Comparison of ENCODE assay signal across 1 fruit fly cellular context in the genomic region with DNA sequence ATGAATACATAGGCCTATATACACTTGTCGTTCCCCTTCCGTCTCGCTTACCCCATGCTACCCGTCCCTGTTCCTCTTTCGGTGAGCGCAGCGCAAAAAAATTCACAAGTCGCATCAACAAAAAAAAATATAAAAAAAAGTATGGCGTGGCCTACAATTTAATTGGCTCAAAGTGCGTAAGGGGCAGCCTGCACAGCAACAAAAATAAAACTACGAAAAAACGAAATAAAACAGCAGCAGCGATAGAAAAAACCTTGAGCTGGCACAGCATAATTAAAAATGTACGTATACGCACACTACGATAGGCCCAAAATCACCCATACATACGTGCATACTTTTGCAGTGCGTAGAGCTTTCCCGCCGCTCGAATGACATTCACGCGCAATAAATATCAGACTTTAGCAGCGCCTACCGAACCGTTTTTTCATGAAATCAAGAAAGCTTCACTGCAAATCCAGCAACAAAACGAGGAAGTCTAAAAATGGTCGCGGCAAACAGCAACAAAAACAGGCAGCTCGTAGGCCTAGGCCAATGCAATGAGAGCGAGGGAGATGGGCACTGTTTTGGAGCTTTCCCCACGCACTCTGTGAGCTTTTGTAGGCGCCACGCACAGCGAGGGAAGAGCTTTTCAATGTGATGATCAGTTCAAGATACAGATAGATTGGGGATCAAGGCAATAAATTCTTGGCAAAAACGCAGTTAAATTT.
TF ChIP-seq lines count a peak whose summit lies in the region.

No protein-coding gene starts in this region.

TF ChIP-seq in whole organism, embryonic, 481 proteins besides CTCF, POLR2A, EP300 and RAD21 (continued from another document):
- TF ChIP-seq so (GFP tag; IDR thresholded peaks at IDR 0.05; lab: Robert Waterston, UW) (0 out of 3 replicates have a peak, but pooled peaks have one; percentile 31), Fer1 (GFP tag; optimal IDR thresholded peaks at IDR 0.05; lab: Kevin White, UChicago) (peak; percentile 47), CG1832 (GFP tag; optimal IDR thresholded peaks at IDR 0.05; lab: Kevin White, UChicago) (peak; percentile 53), Nf-YC (tag; optimal IDR thresholded peaks at IDR 0.05; lab: Kevin White, UChicago) (peak; percentile 83), lbe (GFP tag; optimal IDR thresholded peaks at IDR 0.05; lab: Kevin White, UChicago) (no peak), vvl (GFP tag; IDR thresholded peaks at IDR 0.05; lab: Robert Waterston, UW) (peak; percentile 45; the same call in 1 of the 2 replicates), tin (GFP tag; optimal IDR thresholded peaks at IDR 0.05; lab: Kevin White, UChicago) (no peak), CG11504 (tag; optimal IDR thresholded peaks at IDR 0.05; lab: Kevin White, UChicago) (no peak), emc (GFP tag; optimal IDR thresholded peaks at IDR 0.05; lab: Kevin White, UChicago) (no peak), Hr78 (GFP tag; optimal IDR thresholded peaks at IDR 0.05; lab: Kevin White, UChicago) (peak in 1 of 2 experiments; percentile 33), CG32767 (GFP tag; IDR thresholded peaks at IDR 0.05; lab: Robert Waterston, UW) (0 out of 2 replicates have a peak, but pooled peaks have one; percentile 33), chm (GFP tag; IDR thresholded peaks at IDR 0.05; lab: Robert Waterston, UW) (peak; percentile 58; the same call in 1 of the 2 replicates), inv (GFP tag; IDR thresholded peaks at IDR 0.05; lab: Robert Waterston, UW; ENCODE audit: partially characterized antibody) (no peak), pan (optimal IDR thresholded peaks at IDR 0.05; lab: Kevin White, UChicago) (no peak), pan (GFP tag; optimal IDR thresholded peaks at IDR 0.05 in 1 of 2, IDR thresholded peaks at IDR 0.05 in 1 of 2) (no peak), bigmax (GFP tag; optimal IDR thresholded peaks at IDR 0.05; lab: Kevin White, UChicago) (no peak), CG13424 (tag; optimal IDR thresholded peaks at IDR 0.05; lab: Kevin White, UChicago) (no peak), crc (GFP tag; optimal IDR thresholded peaks at IDR 0.05; lab: Kevin White, UChicago) (no peak), Dbx (GFP tag; IDR thresholded peaks at IDR 0.05; lab: Robert Waterston, UW) (peak; percentile 31; the same call in 1 of the 3 replicates), CG10321 (GFP tag; IDR thresholded peaks at IDR 0.05; lab: Robert Waterston, UW) (peak; percentile 64), fu2 (GFP tag; optimal IDR thresholded peaks at IDR 0.05; lab: Kevin White, UChicago) (no peak), vnd (GFP tag; IDR thresholded peaks at IDR 0.05; lab: Robert Waterston, UW; ENCODE audit: partially characterized antibody) (no peak), Vsx1 (GFP tag; optimal IDR thresholded peaks at IDR 0.05; lab: Kevin White, UChicago) (peak; percentile 63), CG17328 (GFP tag; IDR thresholded peaks at IDR 0.05; lab: Robert Waterston, UW) (no peak), Deaf1 (tag; optimal IDR thresholded peaks at IDR 0.05; lab: Kevin White, UChicago) (peak; percentile 50), zfh1 (GFP tag; IDR thresholded peaks at IDR 0.05; lab: Robert Waterston, UW) (no peak), Atf6 (GFP tag; IDR thresholded peaks at IDR 0.05; lab: Robert Waterston, UW) (peak; percentile 56; the same call in 1 of the 2 replicates), CG14441 (GFP tag; IDR thresholded peaks at IDR 0.05; lab: Robert Waterston, UW) (0 out of 2 replicates have a peak, but pooled peaks have one; percentile 29), Nf-YB (GFP tag; optimal IDR thresholded peaks at IDR 0.05; lab: Kevin White, UChicago) (peak; percentile 73), CG14667 (GFP tag; IDR thresholded peaks at IDR 0.05; lab: Robert Waterston, UW) (no peak), CG9727 (GFP tag; optimal IDR thresholded peaks at IDR 0.05; lab: Kevin White, UChicago) (peak; percentile 4), bbx (GFP tag; IDR thresholded peaks at IDR 0.05; lab: Robert Waterston, UW; ENCODE audit: partially characterized antibody) (0 out of 2 replicates have a peak, but pooled peaks have one; percentile 14), CG7372 (GFP tag; IDR thresholded peaks at IDR 0.05; lab: Robert Waterston, UW) (no peak), CG2120 (GFP tag; optimal IDR thresholded peaks at IDR 0.05; lab: Kevin White, UChicago) (peak; percentile 16), gro (GFP tag; optimal IDR thresholded peaks at IDR 0.05; lab: Kevin White, UChicago) (peak; percentile 1), mirr (GFP tag; optimal IDR thresholded peaks at IDR 0.05; lab: Kevin White, UChicago) (peak; percentile 58), sqz (GFP tag; optimal IDR thresholded peaks at IDR 0.05; lab: Kevin White, UChicago) (peak; percentile 85), CG10274 (GFP tag; optimal IDR thresholded peaks at IDR 0.05; lab: Kevin White, UChicago) (peak; percentile 2), CG13624 (GFP tag; optimal IDR thresholded peaks at IDR 0.05; lab: Kevin White, UChicago) (peak; percentile 35), hkb (optimal IDR thresholded peaks at IDR 0.05; lab: Kevin White, UChicago) (no peak), hkb (GFP tag; IDR thresholded peaks at IDR 0.05; lab: Robert Waterston, UW) (0 out of 2 replicates have a peak, but pooled peaks have one; percentile 41), odd (GFP tag; optimal IDR thresholded peaks at IDR 0.05; lab: Kevin White, UChicago) (peak; percentile 31), kay (GFP tag; optimal IDR thresholded peaks at IDR 0.05; lab: Kevin White, UChicago) (no peak), kah (GFP tag; optimal IDR thresholded peaks at IDR 0.05; lab: Kevin White, UChicago) (no peak), CG12769 (tag; optimal IDR thresholded peaks at IDR 0.05; lab: Kevin White, UChicago) (peak; percentile 51), CG8290 (GFP tag; optimal IDR thresholded peaks at IDR 0.05; lab: Kevin White, UChicago) (no peak), CG8290 (tag; optimal IDR thresholded peaks at IDR 0.05; lab: Kevin White, UChicago) (peak in 1 of 2 experiments; percentile 59), CG1602 (GFP tag; optimal IDR thresholded peaks at IDR 0.05; lab: Kevin White, UChicago) (no peak), sens (GFP tag; lab: Kevin White, UChicago) (peak; percentile 63), B-H2 (GFP tag; optimal IDR thresholded peaks at IDR 0.05; lab: Kevin White, UChicago) (peak; percentile 29), CG18599 (GFP tag; optimal IDR thresholded peaks at IDR 0.05; lab: Kevin White, UChicago) (peak; percentile 60), CG3838 (GFP tag; optimal IDR thresholded peaks at IDR 0.05; lab: Kevin White, UChicago) (no peak), CG5953 (GFP tag; IDR thresholded peaks at IDR 0.05; lab: Robert Waterston, UW) (no peak), caup (GFP tag; optimal IDR thresholded peaks at IDR 0.05; lab: Kevin White, UChicago; ENCODE audit: severe bottlenecking) (peak; percentile 26), eve (GFP tag; optimal IDR thresholded peaks at IDR 0.05; lab: Kevin White, UChicago) (peak in 1 of 2 experiments; percentile 19), CG4424 (GFP tag; optimal IDR thresholded peaks at IDR 0.05; lab: Kevin White, UChicago) (no peak), pho (GFP tag; optimal IDR thresholded peaks at IDR 0.05; lab: Kevin White, UChicago) (peak; percentile 6), crol (GFP tag; IDR thresholded peaks at IDR 0.05; lab: Robert Waterston, UW) (peak; percentile 64), ERR (GFP tag; optimal IDR thresholded peaks at IDR 0.05; lab: Kevin White, UChicago) (peak; percentile 37), Bgb (GFP tag; IDR thresholded peaks at IDR 0.05; lab: Robert Waterston, UW; ENCODE audit: partially characterized antibody) (no peak), CrebB (tag; optimal IDR thresholded peaks at IDR 0.05; lab: Kevin White, UChicago) (no peak), pum (GFP tag; optimal IDR thresholded peaks at IDR 0.05; lab: Kevin White, UChicago) (no peak), HHEX (GFP tag; optimal IDR thresholded peaks at IDR 0.05; lab: Kevin White, UChicago) (peak; percentile 30), CG10267 (tag; optimal IDR thresholded peaks at IDR 0.05; lab: Kevin White, UChicago) (no peak), Jarid2 (GFP tag; optimal IDR thresholded peaks at IDR 0.05; lab: Kevin White, UChicago) (no peak), CG2202 (tag; optimal IDR thresholded peaks at IDR 0.05; lab: Kevin White, UChicago) (no peak), sens-2 (GFP tag; IDR thresholded peaks at IDR 0.05; lab: Robert Waterston, UW) (no peak), Eip74EF (GFP tag; optimal IDR thresholded peaks at IDR 0.05; lab: Kevin White, UChicago) (peak in 1 of 2 experiments; percentile 99), sug (tag; optimal IDR thresholded peaks at IDR 0.05; lab: Kevin White, UChicago) (peak; percentile 30), CG10543 (GFP tag; optimal IDR thresholded peaks at IDR 0.05; lab: Kevin White, UChicago) (peak; percentile 86), Med (GFP tag; lab: Kevin White, UChicago) (peak; percentile 65), Adf1 (GFP tag; IDR thresholded peaks at IDR 0.05; lab: Robert Waterston, UW) (peak; percentile 50; the same call in 1 of the 2 replicates), fd102C (GFP tag; optimal IDR thresholded peaks at IDR 0.05; lab: Kevin White, UChicago) (no peak), Six4 (GFP tag; optimal IDR thresholded peaks at IDR 0.05; lab: Kevin White, UChicago) (no peak), abd-A (tag; optimal IDR thresholded peaks at IDR 0.05; lab: Kevin White, UChicago) (peak; percentile 93), cg (GFP tag; optimal IDR thresholded peaks at IDR 0.05; lab: Kevin White, UChicago) (peak; percentile 76), GATAe (GFP tag; conservative IDR thresholded peaks at IDR 0.05; lab: Robert Waterston, UW) (no peak), disco-r (GFP tag; optimal IDR thresholded peaks at IDR 0.05; lab: Kevin White, UChicago) (no peak), rib (GFP tag; IDR thresholded peaks at IDR 0.05; lab: Robert Waterston, UW) (peak; percentile 62), ftz-f1 (GFP tag; optimal IDR thresholded peaks at IDR 0.05; lab: Kevin White, UChicago) (peak; percentile 89), grn (GFP tag; optimal IDR thresholded peaks at IDR 0.05; lab: Kevin White, UChicago) (peak; percentile 93), HLH54F (GFP tag; optimal IDR thresholded peaks at IDR 0.05; lab: Kevin White, UChicago) (peak; percentile 4), grau (tag; optimal IDR thresholded peaks at IDR 0.05; lab: Kevin White, UChicago) (no peak), CG2678 (tag; optimal IDR thresholded peaks at IDR 0.05; lab: Kevin White, UChicago) (peak; percentile 27), tll (GFP tag; optimal IDR thresholded peaks at IDR 0.05; lab: Kevin White, UChicago) (no peak), NFAT (GFP tag; IDR thresholded peaks at IDR 0.05; lab: Robert Waterston, UW) (no peak; the same call in 1 of the 2 replicates), CG17568 (GFP tag; optimal IDR thresholded peaks at IDR 0.05; lab: Kevin White, UChicago) (peak; percentile 24), stc (GFP tag; IDR thresholded peaks at IDR 0.05; lab: Robert Waterston, UW) (peak; percentile 12; the same call in 1 of the 2 replicates), sob (GFP tag; IDR thresholded peaks at IDR 0.05; lab: Robert Waterston, UW) (peak; percentile 26; the same call in 1 of the 2 replicates), Pdp1 (GFP tag; optimal IDR thresholded peaks at IDR 0.05; lab: Kevin White, UChicago) (peak in 1 of 2 experiments; percentile 67), eyg (GFP tag; optimal IDR thresholded peaks at IDR 0.05; lab: Kevin White, UChicago) (no peak), Rfx (GFP tag; IDR thresholded peaks at IDR 0.05; lab: Robert Waterston, UW) (0 out of 2 replicates have a peak, but pooled peaks have one; percentile 14), Spps (tag; optimal IDR thresholded peaks at IDR 0.05; lab: Kevin White, UChicago) (no peak), CG34376 (GFP tag; optimal IDR thresholded peaks at IDR 0.05; lab: Kevin White, UChicago) (peak; percentile 76), exex (tag; optimal IDR thresholded peaks at IDR 0.05; lab: Kevin White, UChicago) (peak; percentile 70), ewg (GFP tag; optimal IDR thresholded peaks at IDR 0.05; lab: Kevin White, UChicago) (no peak), CG34224 (GFP tag; IDR thresholded peaks at IDR 0.05; lab: Robert Waterston, UW; ENCODE audit: partially characterized antibody) (0 out of 3 replicates have a peak, but pooled peaks have one; percentile 35), C15 (GFP tag; IDR thresholded peaks at IDR 0.05; lab: Robert Waterston, UW) (no peak), Fer2 (tag; optimal IDR thresholded peaks at IDR 0.05; lab: Kevin White, UChicago) (no peak), CG32772 (GFP tag; IDR thresholded peaks at IDR 0.05; lab: Robert Waterston, UW) (peak; percentile 42; the same call in 1 of the 2 replicates), run (tag; optimal IDR thresholded peaks at IDR 0.05; lab: Kevin White, UChicago) (no peak), row (GFP tag; IDR thresholded peaks at IDR 0.05; lab: Robert Waterston, UW) (peak; percentile 14; the same call in 1 of the 3 replicates), HmgZ (tag; optimal IDR thresholded peaks at IDR 0.05; lab: Kevin White, UChicago) (peak; percentile 29), gcm (GFP tag; optimal IDR thresholded peaks at IDR 0.05; lab: Kevin White, UChicago) (no peak), CG17359 (tag; optimal IDR thresholded peaks at IDR 0.05; lab: Kevin White, UChicago) (peak; percentile 21), CG10147 (GFP tag; optimal IDR thresholded peaks at IDR 0.05; lab: Kevin White, UChicago) (peak; percentile 0), Dp (GFP tag; optimal IDR thresholded peaks at IDR 0.05; lab: Kevin White, UChicago) (peak; percentile 4)
